Comparison of ENCODE assay signal across 5 fruit fly cellular contexts in genomic region chr3R:9237268-9238091, dm6.
TF ChIP-seq lines count a peak whose summit lies in the region.

TSS of gene pum (minus strand) at chr3R:9237682.

- TF ChIP-seq CTCF in whole organism, embryonic (GFP tag; optimal IDR thresholded peaks at IDR 0.05; lab: Kevin White, UChicago): no peak

TF ChIP-seq in whole organism, adult, 20 proteins besides CTCF, POLR2A, EP300 and RAD21 (continues in another document):
- no peak for TF ChIP-seq CG5204 (GFP tag; optimal IDR thresholded peaks at IDR 0.05; lab: Kevin White, UChicago)
- peak; percentile 85 for TF ChIP-seq cic (GFP tag; optimal IDR thresholded peaks at IDR 0.05; lab: Kevin White, UChicago)
- TF ChIP-seq cnc (optimal IDR thresholded peaks at IDR 0.05; lab: Kevin White, UChicago): no peak
- TF ChIP-seq CG7101 (tag; optimal IDR thresholded peaks at IDR 0.05; lab: Kevin White, UChicago): peak; percentile 66
- TF ChIP-seq CG1620 (GFP tag; optimal IDR thresholded peaks at IDR 0.05; lab: Kevin White, UChicago): no peak
- TF ChIP-seq toe (GFP tag; optimal IDR thresholded peaks at IDR 0.05; lab: Kevin White, UChicago): peak; percentile 9
- no peak for TF ChIP-seq Hr96 (GFP tag; optimal IDR thresholded peaks at IDR 0.05; lab: Kevin White, UChicago)
- TF ChIP-seq ovo (GFP tag; optimal IDR thresholded peaks at IDR 0.05; lab: Kevin White, UChicago): peak; percentile 31
- no peak for TF ChIP-seq Clk (GFP tag; optimal IDR thresholded peaks at IDR 0.05; lab: Kevin White, UChicago)
- peak; percentile 9 for TF ChIP-seq pad (GFP tag; optimal IDR thresholded peaks at IDR 0.05; lab: Kevin White, UChicago)
- no peak for TF ChIP-seq Crg-1 (GFP tag; optimal IDR thresholded peaks at IDR 0.05; lab: Kevin White, UChicago)
- TF ChIP-seq CG14711 (tag; optimal IDR thresholded peaks at IDR 0.05; lab: Kevin White, UChicago): peak; percentile 63
- no peak for TF ChIP-seq CG7045 (GFP tag; optimal IDR thresholded peaks at IDR 0.05; lab: Kevin White, UChicago)
- no peak for TF ChIP-seq tj (GFP tag; optimal IDR thresholded peaks at IDR 0.05; lab: Kevin White, UChicago)
- no peak for TF ChIP-seq kay (GFP tag; lab: Kevin White, UChicago; ENCODE audit: borderline replicate concordance)
- peak; percentile 53 for TF ChIP-seq CG33017 (tag; optimal IDR thresholded peaks at IDR 0.05; lab: Kevin White, UChicago)
- peak; percentile 64 for TF ChIP-seq CG12768 (GFP tag; optimal IDR thresholded peaks at IDR 0.05; lab: Kevin White, UChicago)
- TF ChIP-seq Mnt (GFP tag; optimal IDR thresholded peaks at IDR 0.05; lab: Kevin White, UChicago): peak; percentile 61
- peak; percentile 48 for TF ChIP-seq CG11617 (GFP tag; optimal IDR thresholded peaks at IDR 0.05; lab: Kevin White, UChicago)

TF ChIP-seq in whole organism, embryonic, 481 proteins besides CTCF, POLR2A, EP300 and RAD21 (continues in another document):
- TF ChIP-seq Oaz (GFP tag; IDR thresholded peaks at IDR 0.05; lab: Robert Waterston, UW) (no peak), NFAT (GFP tag; IDR thresholded peaks at IDR 0.05; lab: Robert Waterston, UW) (peak; percentile 14; the same call in 1 of the 2 replicates), sqz (GFP tag; optimal IDR thresholded peaks at IDR 0.05; lab: Kevin White, UChicago) (peak; percentile 95), YL-1 (GFP tag; optimal IDR thresholded peaks at IDR 0.05; lab: Kevin White, UChicago) (no peak), dmrt11E (tag; optimal IDR thresholded peaks at IDR 0.05; lab: Kevin White, UChicago) (peak; percentile 41), Dek (tag; optimal IDR thresholded peaks at IDR 0.05; lab: Kevin White, UChicago) (peak; percentile 27), CG18599 (GFP tag; optimal IDR thresholded peaks at IDR 0.05; lab: Kevin White, UChicago) (peak; percentile 9), cas (GFP tag; IDR thresholded peaks at IDR 0.05; lab: Robert Waterston, UW) (no peak; the same call in 1 of the 2 replicates), jumu (GFP tag; optimal IDR thresholded peaks at IDR 0.05; lab: Kevin White, UChicago) (no peak), Sox100B (GFP tag; optimal IDR thresholded peaks at IDR 0.05; lab: Kevin White, UChicago) (peak; percentile 37), CG15011 (GFP tag; optimal IDR thresholded peaks at IDR 0.05; lab: Kevin White, UChicago) (peak; percentile 8), ara (GFP tag; IDR thresholded peaks at IDR 0.05; lab: Robert Waterston, UW) (peak; percentile 7; the same call in 1 of the 2 replicates), croc (GFP tag; conservative IDR thresholded peaks at IDR 0.05; lab: Robert Waterston, UW) (no peak), mam (GFP tag; optimal IDR thresholded peaks at IDR 0.05; lab: Kevin White, UChicago) (no peak), CG10147 (GFP tag; optimal IDR thresholded peaks at IDR 0.05; lab: Kevin White, UChicago) (peak; percentile 62), CG12104 (GFP tag; optimal IDR thresholded peaks at IDR 0.05; lab: Kevin White, UChicago) (peak; percentile 37), mirr (GFP tag; optimal IDR thresholded peaks at IDR 0.05; lab: Kevin White, UChicago) (no peak), Ravus (GFP tag; IDR thresholded peaks at IDR 0.05; lab: Robert Waterston, UW) (no peak)

TF ChIP-seq in whole organism, prepupa, 60 proteins besides CTCF, POLR2A, EP300 and RAD21 (continues in another document):
- TF ChIP-seq dsx (GFP tag; optimal IDR thresholded peaks at IDR 0.05; lab: Kevin White, UChicago; ENCODE audit: poor library complexity, severe bottlenecking) (peak; percentile 10), fd59A (GFP tag; optimal IDR thresholded peaks at IDR 0.05; lab: Kevin White, UChicago) (no peak), svp (GFP tag; lab: Kevin White, UChicago) (peak; percentile 32), OdsH (GFP tag; optimal IDR thresholded peaks at IDR 0.05; lab: Kevin White, UChicago) (peak; percentile 14), CG10631 (GFP tag; optimal IDR thresholded peaks at IDR 0.05; lab: Kevin White, UChicago) (no peak), fkh (GFP tag; optimal IDR thresholded peaks at IDR 0.05; lab: Kevin White, UChicago) (peak; percentile 72), Eip78C (GFP tag; lab: Kevin White, UChicago) (peak; percentile 62), CG11294 (GFP tag; IDR thresholded peaks at IDR 0.05; lab: Robert Waterston, UW) (no peak), salr (GFP tag; optimal IDR thresholded peaks at IDR 0.05; lab: Kevin White, UChicago) (peak in 1 of 2 experiments; percentile 10), Hr38 (GFP tag; optimal IDR thresholded peaks at IDR 0.05; lab: Kevin White, UChicago) (no peak), CG6854 (GFP tag; optimal IDR thresholded peaks at IDR 0.05; lab: Kevin White, UChicago) (peak; percentile 28), CG11902 (GFP tag; optimal IDR thresholded peaks at IDR 0.05; lab: Kevin White, UChicago) (no peak), CG8319 (GFP tag; optimal IDR thresholded peaks at IDR 0.05; lab: Kevin White, UChicago) (no peak), ss (GFP tag; optimal IDR thresholded peaks at IDR 0.05; lab: Kevin White, UChicago) (peak; percentile 77 to 78), Eip93F (GFP tag; optimal IDR thresholded peaks at IDR 0.05; lab: Kevin White, UChicago) (no peak), CG10669 (GFP tag; optimal IDR thresholded peaks at IDR 0.05; lab: Kevin White, UChicago) (no peak), CG3032 (tag; optimal IDR thresholded peaks at IDR 0.05; lab: Kevin White, UChicago) (peak; percentile 47), CG6276 (GFP tag; optimal IDR thresholded peaks at IDR 0.05; lab: Kevin White, UChicago) (peak; percentile 46), CG4318 (GFP tag; optimal IDR thresholded peaks at IDR 0.05; lab: Kevin White, UChicago) (no peak), Smox (GFP tag; optimal IDR thresholded peaks at IDR 0.05; lab: Kevin White, UChicago) (peak; percentile 11)

TF ChIP-seq in whole organism, pupa, 21 proteins besides CTCF, POLR2A, EP300 and RAD21:
- TF ChIP-seq CG8301 (tag; optimal IDR thresholded peaks at IDR 0.05; lab: Kevin White, UChicago) (peak; percentile 26), D1 (tag; optimal IDR thresholded peaks at IDR 0.05; lab: Kevin White, UChicago) (peak; percentile 56), Pif1A (GFP tag; optimal IDR thresholded peaks at IDR 0.05; lab: Kevin White, UChicago) (peak; percentile 38), CG10348 (GFP tag; IDR thresholded peaks at IDR 0.05; lab: Robert Waterston, UW) (no peak), Snoo (tag; optimal IDR thresholded peaks at IDR 0.05; lab: Kevin White, UChicago) (no peak), rn (GFP tag; IDR thresholded peaks at IDR 0.05; lab: Robert Waterston, UW) (no peak), CG15710 (tag; optimal IDR thresholded peaks at IDR 0.05; lab: Kevin White, UChicago) (peak; percentile 11), CG32121 (GFP tag; IDR thresholded peaks at IDR 0.05; lab: Robert Waterston, UW) (peak; percentile 28; the same call in 1 of the 2 replicates), CG14655 (GFP tag; optimal IDR thresholded peaks at IDR 0.05; lab: Kevin White, UChicago) (peak; percentile 44), Ets98B (GFP tag; IDR thresholded peaks at IDR 0.05; lab: Robert Waterston, UW) (no peak; the same call in 1 of the 2 replicates), EcR (GFP tag; optimal IDR thresholded peaks at IDR 0.05; lab: Kevin White, UChicago) (peak; percentile 2), CG8159 (tag; optimal IDR thresholded peaks at IDR 0.05; lab: Kevin White, UChicago) (peak; percentile 37), CG17806 (tag; optimal IDR thresholded peaks at IDR 0.05; lab: Kevin White, UChicago) (no peak), Pif1B (GFP tag; optimal IDR thresholded peaks at IDR 0.05; lab: Kevin White, UChicago) (peak; percentile 21), gl (tag; optimal IDR thresholded peaks at IDR 0.05; lab: Kevin White, UChicago) (peak; percentile 59), CG4496 (GFP tag; IDR thresholded peaks at IDR 0.05; lab: Robert Waterston, UW) (no peak; the same call in 2 of the 3 replicates), CG12605 (GFP tag; IDR thresholded peaks at IDR 0.05; lab: Robert Waterston, UW) (peak; percentile 27; the same call in 1 of the 2 replicates), fd96Ca (GFP tag; IDR thresholded peaks at IDR 0.05; lab: Robert Waterston, UW) (no peak), CG13204 (GFP tag; optimal IDR thresholded peaks at IDR 0.05; lab: Kevin White, UChicago) (peak; percentile 52), CG34367 (tag; optimal IDR thresholded peaks at IDR 0.05; lab: Kevin White, UChicago) (peak; percentile 12), CG9948 (tag; optimal IDR thresholded peaks at IDR 0.05; lab: Kevin White, UChicago) (peak; percentile 29)

TF ChIP-seq in whole organism, wandering third instar larva, 38 proteins besides CTCF, POLR2A, EP300 and RAD21:
- TF ChIP-seq woc (GFP tag; optimal IDR thresholded peaks at IDR 0.05; lab: Kevin White, UChicago) (peak; percentile 68), h (GFP tag; optimal IDR thresholded peaks at IDR 0.05; lab: Kevin White, UChicago) (no peak), Sp1 (GFP tag; optimal IDR thresholded peaks at IDR 0.05; lab: Kevin White, UChicago) (peak; percentile 9), Dif (GFP tag; optimal IDR thresholded peaks at IDR 0.05; lab: Kevin White, UChicago; ENCODE audit: partially characterized antibody) (no peak), N (GFP tag; optimal IDR thresholded peaks at IDR 0.05; lab: Kevin White, UChicago) (no peak), Rel (GFP tag; optimal IDR thresholded peaks at IDR 0.05; lab: Kevin White, UChicago) (peak; percentile 77), Rel (tag; optimal IDR thresholded peaks at IDR 0.05; lab: Kevin White, UChicago) (peak; percentile 61), sv (GFP tag; optimal IDR thresholded peaks at IDR 0.05; lab: Kevin White, UChicago) (no peak), HLH106 (tag; optimal IDR thresholded peaks at IDR 0.05; lab: Kevin White, UChicago) (peak; percentile 49)
